Worm (Caenorhabditis elegans): ENCODE results near the gene F54C8.1.

The F54C8.1 gene

ce11 chrIII:9455980-9456658, 16.6 kb downstream of the F54C8.1 start, which contains the start of the genes rheb-1 and spk-1 (continued):
- no peak for TF ChIP-seq bed-2 (GFP tag; IDR thresholded peaks at IDR 0.05)
- TF ChIP-seq F52B5.7 (tag; optimal IDR thresholded peaks at IDR 0.05) = peak; percentile 38
- peak; percentile 47 for TF ChIP-seq gei-17 (GFP tag; optimal IDR thresholded peaks at IDR 0.05)
- TF ChIP-seq ceh-58 (GFP tag; IDR thresholded peaks at IDR 0.05) = no peak
- peak; percentile 35 for TF ChIP-seq repo-1 (tag; optimal IDR thresholded peaks at IDR 0.05)
- TF ChIP-seq ceh-100 (GFP tag; IDR thresholded peaks at IDR 0.05) = peak; percentile 54; the same call in 1 of the 2 replicates
- TF ChIP-seq Y56A3A.18 (GFP tag; IDR thresholded peaks at IDR 0.05) = no peak
- TF ChIP-seq xnd-1 (tag; optimal IDR thresholded peaks at IDR 0.05) = peak; percentile 24
- TF ChIP-seq F55B11.4 (tag; optimal IDR thresholded peaks at IDR 0.05; ENCODE audit: borderline replicate concordance, insufficient read depth) = no peak
- peak; percentile 59; the same call in 1 of the 2 replicates for TF ChIP-seq hsf-1 (GFP tag; IDR thresholded peaks at IDR 0.05)
- no peak for TF ChIP-seq sdz-38 (tag; optimal IDR thresholded peaks at IDR 0.05)
- peak; percentile 81; the same call in 1 of the 2 replicates for TF ChIP-seq madf-3 (GFP tag; IDR thresholded peaks at IDR 0.05)
- TF ChIP-seq B0035.1 (tag; optimal IDR thresholded peaks at IDR 0.05) = no peak
- TF ChIP-seq hrde-1 (tag; optimal IDR thresholded peaks at IDR 0.05; ENCODE audit: borderline replicate concordance) = no peak
- peak; percentile 81 to 84 for TF ChIP-seq let-607 (tag; optimal IDR thresholded peaks at IDR 0.05)
- no peak for TF ChIP-seq rpc-1 (optimal IDR thresholded peaks at IDR 0.05)
- TF ChIP-seq rpc-1 (tag; optimal IDR thresholded peaks at IDR 0.05) = no peak
- no peak for TF ChIP-seq cebp-2 (GFP tag; IDR thresholded peaks at IDR 0.05)
- peak; percentile 79 for TF ChIP-seq zfh-2 (GFP tag; conservative IDR thresholded peaks at IDR 0.05)
- TF ChIP-seq T07F8.4 (tag; optimal IDR thresholded peaks at IDR 0.05) = no peak
- peak; percentile 75 for TF ChIP-seq rcor-1 (GFP tag; IDR thresholded peaks at IDR 0.05)
- no peak for TF ChIP-seq nfya-2 (GFP tag; IDR thresholded peaks at IDR 0.05)
- peak; percentile 48; the same call in 1 of the 2 replicates for TF ChIP-seq let-526 (GFP tag; IDR thresholded peaks at IDR 0.05)
- TF ChIP-seq hlh-12 (tag; optimal IDR thresholded peaks at IDR 0.05) = no peak
- TF ChIP-seq mes-4 (tag; optimal IDR thresholded peaks at IDR 0.05) = no peak
- TF ChIP-seq aptf-3 (GFP tag; IDR thresholded peaks at IDR 0.05) = no peak
- no peak for TF ChIP-seq ceh-79 (tag; optimal IDR thresholded peaks at IDR 0.05)
- no peak for TF ChIP-seq zim-3 (tag; optimal IDR thresholded peaks at IDR 0.05)
- TF ChIP-seq F39B2.1 (GFP tag; IDR thresholded peaks at IDR 0.05) = no peak
- TF ChIP-seq lin-40 (tag; optimal IDR thresholded peaks at IDR 0.05) = peak; percentile 87
- TF ChIP-seq F23B12.7 (tag; optimal IDR thresholded peaks at IDR 0.05; ENCODE audit: insufficient read depth) = peak; percentile 82
- peak; percentile 89 for TF ChIP-seq mcd-1 (GFP tag; IDR thresholded peaks at IDR 0.05)
- TF ChIP-seq ztf-28 (GFP tag; IDR thresholded peaks at IDR 0.05) = 0 out of 2 replicates have a peak, but pooled peaks have one; percentile 45
- no peak for TF ChIP-seq sea-2 (GFP tag; IDR thresholded peaks at IDR 0.05)
- peak; percentile 86 for TF ChIP-seq athp-1 (tag; optimal IDR thresholded peaks at IDR 0.05)
- TF ChIP-seq ccch-3 (GFP tag; optimal IDR thresholded peaks at IDR 0.05) = no peak
- TF ChIP-seq lag-1 (GFP tag; IDR thresholded peaks at IDR 0.05) = no peak
- TF ChIP-seq efl-1 (GFP tag; optimal IDR thresholded peaks at IDR 0.05) = peak; percentile 80
- peak; percentile 30 for TF ChIP-seq unc-130 (GFP tag; optimal IDR thresholded peaks at IDR 0.05)
- TF ChIP-seq ztf-6 (GFP tag; IDR thresholded peaks at IDR 0.05) = no peak
- TF ChIP-seq lin-35 (GFP tag; optimal IDR thresholded peaks at IDR 0.05) = peak in 1 of 3 experiments; percentile 58
- peak; percentile 91 for TF ChIP-seq tlf-1 (GFP tag; optimal IDR thresholded peaks at IDR 0.05)
- no peak for TF ChIP-seq egl-18 (GFP tag; IDR thresholded peaks at IDR 0.05)
- TF ChIP-seq sptf-2 (GFP tag; optimal IDR thresholded peaks at IDR 0.05) = no peak
- TF ChIP-seq nfya-1 (tag; optimal IDR thresholded peaks at IDR 0.05; ENCODE audit: borderline replicate concordance, insufficient read depth) = no peak
- TF ChIP-seq lsy-27 (tag; optimal IDR thresholded peaks at IDR 0.05; ENCODE audit: borderline replicate concordance, insufficient read depth) = peak; percentile 1
- TF ChIP-seq ZK185.1 (tag; optimal IDR thresholded peaks at IDR 0.05; ENCODE audit: poor library complexity, severe bottlenecking) = peak; percentile 84
